Worm (Caenorhabditis elegans) whole organism, early embryonic: Measurements from ENCODE around the gene F35C8.5.

Experiments
- B0310.2 ChIP-seq: sonication (generic microtip); optimal IDR thresholded peaks from 2 replicates; lab custom pipeline; 2016; ENCODE audit warnings: mild to moderate bottlenecking, missing genetic modification characterization, missing compliant biosample characterization
- F13C5.2 ChIP-seq: sonication (generic microtip); optimal IDR thresholded peaks from 2 replicates; lab custom pipeline; 2017; ENCODE audit warnings: mild to moderate bottlenecking, missing genetic modification characterization, inconsistent platforms, missing compliant biosample characterization
- aly-1 ChIP-seq: sonication (generic microtip); optimal IDR thresholded peaks from 2 replicates; lab custom pipeline; 2016; ENCODE audit warnings: missing genetic modification characterization, missing compliant biosample characterization
- ama-1 ChIP-seq: fragments of 150-350 bp; optimal IDR thresholded peaks from 2 replicates; lab custom pipeline; 2014
- ceh-13 ChIP-seq: fragments of 200-800 bp; sonication (Bioruptor generic); optimal IDR thresholded peaks from 2 replicates; lab custom pipeline; 2018; ENCODE audit warnings: mild to moderate bottlenecking, missing genetic modification characterization, missing compliant biosample characterization
- ceh-36 ChIP-seq: sonication (generic microtip); optimal IDR thresholded peaks from 2 replicates; lab custom pipeline; 2016; ENCODE audit warnings: missing genetic modification characterization, inconsistent platforms, missing compliant biosample characterization
- ets-7 ChIP-seq: sonication (generic microtip); optimal IDR thresholded peaks from 2 replicates; lab custom pipeline; 2016; ENCODE audit warnings: missing genotype, missing genetic modification characterization, missing compliant biosample characterization
- flt-1 ChIP-seq: fragments of 200-800 bp; sonication (Bioruptor generic); IDR thresholded peaks from 2 replicates; pipeline ENCODE4 v1.3.6; 2022; ENCODE audit warnings: missing genetic modification characterization, missing compliant biosample characterization
- hmbx-1 ChIP-seq: sonication (generic microtip); optimal IDR thresholded peaks from 2 replicates; lab custom pipeline; 2016; ENCODE audit warnings: mild to moderate bottlenecking, missing genetic modification characterization, missing compliant biosample characterization
- hmg-4 ChIP-seq: fragments of 200-800 bp; sonication (Bioruptor generic); optimal IDR thresholded peaks from 2 replicates; lab custom pipeline; 2018; ENCODE audit warnings: mild to moderate bottlenecking, missing genetic modification characterization, missing compliant biosample characterization
- hnd-1 ChIP-seq: sonication (generic microtip); optimal IDR thresholded peaks from 2 replicates; lab custom pipeline; 2016; ENCODE audit warnings: missing genetic modification characterization, missing compliant biosample characterization
- pes-1 ChIP-seq: fragments of 200-800 bp; sonication (Bioruptor generic); IDR thresholded peaks from 2 replicates; pipeline ENCODE4 v1.3.6; 2022; ENCODE audit warnings: missing genetic modification reagents, missing genetic modification characterization, missing compliant biosample characterization
- scrt-1 ChIP-seq: fragments of 200-800 bp; sonication (Bioruptor generic); IDR thresholded peaks from 2 replicates; pipeline ENCODE4 v1.3.6; 2022; ENCODE audit warnings: missing genetic modification characterization, missing compliant biosample characterization
- sea-1 ChIP-seq: fragments of 200-800 bp; sonication (Bioruptor generic); conservative IDR thresholded peaks from 2 replicates; pipeline ENCODE4 v1.3.6; 2022; ENCODE audit warnings: missing genetic modification characterization, missing compliant biosample characterization
- tbx-11 ChIP-seq: fragments of 200-800 bp; sonication (Bioruptor generic); IDR thresholded peaks from 2 replicates; pipeline ENCODE4 v1.3.6; 2022; ENCODE audit warnings: missing genetic modification characterization, missing compliant biosample characterization
- tbx-37 ChIP-seq: fragments of 200-800 bp; sonication (Bioruptor generic); conservative IDR thresholded peaks from 2 replicates; pipeline ENCODE4 v1.3.6; 2022; ENCODE audit warnings: missing genetic modification reagents, missing genetic modification characterization, missing compliant biosample characterization
- tra-4 ChIP-seq: sonication (generic microtip); optimal IDR thresholded peaks from 2 replicates; lab custom pipeline; 2017; ENCODE audit warnings: missing genetic modification characterization, missing compliant biosample characterization

Gene F35C8.5

ce11 chrX:5365437-5365836 is at the start of gene F35C8.5:
TSS of gene F35C8.5 (plus strand) at chrX:5365813.
- TF ChIP-seq hnd-1 (tag; lab: Kevin White, UChicago) (no peak), ets-7 (tag; lab: Kevin White, UChicago) (no peak), ceh-36 (no peak), B0310.2 (tag; lab: Kevin White, UChicago) (no peak), F13C5.2 (tag; lab: Kevin White, UChicago) (no peak), hmbx-1 (tag; lab: Kevin White, UChicago) (no peak), scrt-1 (GFP tag; lab: Robert Waterston, UW) (no peak), pes-1 (no peak), tbx-37 (GFP tag; lab: Robert Waterston, UW) (no peak), tra-4 (tag; lab: Kevin White, UChicago) (no peak), tbx-11 (GFP tag; lab: Robert Waterston, UW) (no peak), hmg-4 (GFP tag; lab: Kevin White, UChicago) (no peak)

ce11 chrX:5319214-5319838 is 46.3 kb upstream of the F35C8.5 start:
- TF ChIP-seq hnd-1 (tag; lab: Kevin White, UChicago) (peak; percentile 65), scrt-1 (GFP tag; lab: Robert Waterston, UW) (no peak; the same call in none of the 2 replicates), sea-1 (no peak; the same call in 1 of the 2 replicates), aly-1 (tag; lab: Kevin White, UChicago) (peak; percentile 72), ceh-36 (peak; percentile 80), ama-1 (lab: Kevin White, UChicago) (no peak), hmg-4 (GFP tag; lab: Kevin White, UChicago) (no peak), B0310.2 (tag; lab: Kevin White, UChicago) (peak; percentile 68), tbx-37 (GFP tag; lab: Robert Waterston, UW) (peak; percentile 85), flt-1 (GFP tag; lab: Robert Waterston, UW) (peak; percentile 88), tra-4 (tag; lab: Kevin White, UChicago) (peak; percentile 64), ets-7 (tag; lab: Kevin White, UChicago) (peak; percentile 23), hmbx-1 (tag; lab: Kevin White, UChicago) (peak; percentile 41), ceh-13 (GFP tag; lab: Kevin White, UChicago) (peak; percentile 78), tbx-11 (GFP tag; lab: Robert Waterston, UW) (peak; percentile 83), F13C5.2 (tag; lab: Kevin White, UChicago) (peak; percentile 79), pes-1 (peak; percentile 88)

- no peak for TF ChIP-seq pes-1
Observed at ce11 chrX:5321563-5321962, 44.0 kb upstream of the F35C8.5 start.

ce11 chrX:5323287-5323686 is 42.3 kb upstream of the F35C8.5 start, which contains the start of gene sto-2:
TSS of gene sto-2 (minus strand) at chrX:5323387.
- TF ChIP-seq aly-1 (tag; lab: Kevin White, UChicago) (no peak), ets-7 (tag; lab: Kevin White, UChicago) (no peak), tbx-37 (GFP tag; lab: Robert Waterston, UW) (no peak), F13C5.2 (tag; lab: Kevin White, UChicago) (no peak), ama-1 (lab: Kevin White, UChicago) (no peak), tra-4 (tag; lab: Kevin White, UChicago) (no peak), pes-1 (no peak), hnd-1 (tag; lab: Kevin White, UChicago) (no peak), scrt-1 (GFP tag; lab: Robert Waterston, UW) (no peak), ceh-13 (GFP tag; lab: Kevin White, UChicago) (no peak), hmbx-1 (tag; lab: Kevin White, UChicago) (no peak)

ce11 chrX:5329236-5329635 is 36.4 kb upstream of the F35C8.5 start, which contains the start of gene C26B9.5:
TSS of gene C26B9.5 (plus strand) at chrX:5329479.
- TF ChIP-seq tbx-11 (GFP tag; lab: Robert Waterston, UW) (no peak), B0310.2 (tag; lab: Kevin White, UChicago) (no peak), pes-1 (no peak), ets-7 (tag; lab: Kevin White, UChicago) (no peak), hmg-4 (GFP tag; lab: Kevin White, UChicago) (no peak), tra-4 (tag; lab: Kevin White, UChicago) (no peak), aly-1 (tag; lab: Kevin White, UChicago) (no peak), ceh-36 (no peak), hmbx-1 (tag; lab: Kevin White, UChicago) (no peak), hnd-1 (tag; lab: Kevin White, UChicago) (no peak), scrt-1 (GFP tag; lab: Robert Waterston, UW) (no peak)

ce11 chrX:5330765-5331164 is 34.8 kb upstream of the F35C8.5 start:
- TF ChIP-seq sea-1 (no peak), hmbx-1 (tag; lab: Kevin White, UChicago) (no peak), tra-4 (tag; lab: Kevin White, UChicago) (no peak), aly-1 (tag; lab: Kevin White, UChicago) (no peak), ceh-13 (GFP tag; lab: Kevin White, UChicago) (no peak), pes-1 (no peak), tbx-11 (GFP tag; lab: Robert Waterston, UW) (no peak), flt-1 (GFP tag; lab: Robert Waterston, UW) (no peak), B0310.2 (tag; lab: Kevin White, UChicago) (no peak), ama-1 (lab: Kevin White, UChicago) (no peak)

- TF ChIP-seq tbx-11 (GFP tag; lab: Robert Waterston, UW) (no peak), hmbx-1 (tag; lab: Kevin White, UChicago) (no peak), tbx-37 (GFP tag; lab: Robert Waterston, UW) (no peak), pes-1 (no peak), B0310.2 (tag; lab: Kevin White, UChicago) (no peak), tra-4 (tag; lab: Kevin White, UChicago) (no peak), ets-7 (tag; lab: Kevin White, UChicago) (no peak), scrt-1 (GFP tag; lab: Robert Waterston, UW) (no peak), aly-1 (tag; lab: Kevin White, UChicago) (no peak), ceh-13 (GFP tag; lab: Kevin White, UChicago) (no peak), flt-1 (GFP tag; lab: Robert Waterston, UW) (no peak), hmg-4 (GFP tag; lab: Kevin White, UChicago) (no peak), F13C5.2 (tag; lab: Kevin White, UChicago) (no peak), ama-1 (lab: Kevin White, UChicago) (no peak), hnd-1 (tag; lab: Kevin White, UChicago) (no peak)
Observed at ce11 chrX:5335368-5335767, 30.2 kb upstream of the F35C8.5 start, which contains the start of gene C26B9.6. TSS of gene C26B9.6 (minus strand) at chrX:5335468.
